Worm (Caenorhabditis elegans): ENCODE data around the gene F25E5.5.

F25E5.5 gene

ce11 chrV:7495189-7495588 lies 48.1 kb downstream of the F25E5.5 start, which contains the start of gene srbc-11:
TSS of gene srbc-11 (minus strand) at chrV:7495289.
- TF ChIP-seq ama-1 (optimal IDR thresholded peaks at IDR 0.05) (no peak), ceh-31 (tag; optimal IDR thresholded peaks at IDR 0.05) (no peak), fax-1 (tag; optimal IDR thresholded peaks at IDR 0.05) (no peak), ceh-22 (tag; optimal IDR thresholded peaks at IDR 0.05) (no peak)

ce11 chrV:7497440-7497839 lies 50.4 kb downstream of the F25E5.5 start, which contains the start of gene srh-79:
TSS of gene srh-79 (plus strand) at chrV:7497740.
- no peak for TF ChIP-seq elt-4 (tag; optimal IDR thresholded peaks at IDR 0.05)

Data from whole organism, late embryonic.